Worm (Caenorhabditis elegans): Measurements from ENCODE around the gene Y25C1A.2.

- TF ChIP-seq him-1 (tag; optimal IDR thresholded peaks at IDR 0.05): no peak
- no peak for TF ChIP-seq dao-5 (tag; optimal IDR thresholded peaks at IDR 0.05)
- no peak for TF ChIP-seq W03F9.2 (tag; optimal IDR thresholded peaks at IDR 0.05)
Observed at ce11 chrII:3096060-3096459, 16.4 kb upstream of the Y25C1A.2 start, which contains the start of gene srg-23.
